Fruit fly (Drosophila melanogaster) whole organism, pupa: ENCODE data around the gene Duba.

Experiments used
- CG10348 ChIP-seq: fragments of 200-800 bp; sonication (Bioruptor generic); IDR thresholded peaks from 2 replicates; pipeline ENCODE4 v1.3.6; 2022; ENCODE audit warnings: missing biosample characterization, missing genetic modification characterization
- CG13204 ChIP-seq: fragments of 200-800 bp; sonication (Bioruptor generic); optimal IDR thresholded peaks from 2 replicates; lab custom pipeline; 2018; ENCODE audit warnings: missing biosample characterization, mild to moderate bottlenecking, missing genetic modification characterization, moderate library complexity
- CG8159 ChIP-seq: fragments of 200-800 bp; sonication (Bioruptor generic); optimal IDR thresholded peaks from 3 replicates; lab custom pipeline; 2018; ENCODE audit warnings: missing biosample characterization, mild to moderate bottlenecking, missing genetic modification characterization, moderate library complexity
- D1 ChIP-seq: fragments of 200-800 bp; sonication (Bioruptor generic); optimal IDR thresholded peaks from 2 replicates; lab custom pipeline; 2018; ENCODE audit warnings: missing biosample characterization, mild to moderate bottlenecking, missing genetic modification characterization, moderate library complexity
- Pif1B ChIP-seq: fragments of 200-800 bp; sonication (Bioruptor generic); optimal IDR thresholded peaks from 3 replicates; lab custom pipeline; 2016; ENCODE audit warnings: missing biosample characterization, missing genetic modification characterization

- TF ChIP-seq CG13204 (no peak), CG8159 (tag; lab: Kevin White, UChicago) (no peak), D1 (tag; lab: Kevin White, UChicago) (no peak), CG10348 (GFP tag; lab: Robert Waterston, UW) (no peak), Pif1B (GFP tag; lab: Kevin White, UChicago) (no peak)
Measured at dm6 chr3L:11625634-11626175, 16.4 kb upstream of the Duba start, which contains the start of gene CG6083.
